Worm (Caenorhabditis elegans): ENCODE data around the gene mec-14.
A peak's percentile ranks its signal among the peaks of the same experiment; 100 is the strongest.

The mec-14 gene

DNA sequence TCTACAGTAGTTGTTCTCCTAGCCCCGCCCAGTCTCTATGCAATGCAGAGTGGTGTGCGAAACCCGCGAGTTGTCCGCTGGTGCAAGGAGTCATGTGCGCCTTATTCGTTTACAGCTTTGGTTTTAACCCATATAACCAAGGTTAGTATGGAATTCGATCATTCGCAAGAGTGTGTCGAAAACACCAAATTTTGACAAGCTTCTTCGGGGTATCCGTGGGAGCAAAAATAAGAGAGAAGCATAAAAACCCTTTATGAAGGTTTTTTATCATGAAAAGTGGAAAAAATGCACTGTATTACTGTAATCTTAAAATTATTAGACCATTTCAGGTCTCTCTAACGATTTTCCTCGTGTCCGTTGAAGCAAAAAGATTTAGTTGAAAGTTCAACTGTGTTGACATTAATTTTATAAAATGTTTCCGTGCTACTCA, 50.6 kb downstream of the mec-14 start (continued):
- TF ChIP-seq lin-29 (GFP tag; IDR thresholded peaks at IDR 0.05) (no peak), Y105C5A.15 (GFP tag; IDR thresholded peaks at IDR 0.05) (0 out of 2 replicates have a peak, but pooled peaks have one; percentile 58), daf-19 (GFP tag; conservative IDR thresholded peaks at IDR 0.05) (0 out of 2 replicates have a peak, but pooled peaks have one; percentile 56), dmd-6 (GFP tag; IDR thresholded peaks at IDR 0.05) (no peak), set-16 (GFP tag; IDR thresholded peaks at IDR 0.05) (no peak), zip-2 (tag; optimal IDR thresholded peaks at IDR 0.05) (no peak), zfp-3 (GFP tag; conservative IDR thresholded peaks at IDR 0.05) (no peak), Y75B8A.6 (GFP tag; IDR thresholded peaks at IDR 0.05) (no peak), T26A8.4 (GFP tag; IDR thresholded peaks at IDR 0.05) (peak; percentile 91), fkh-10 (GFP tag; optimal IDR thresholded peaks at IDR 0.05) (no peak), dmd-8 (GFP tag; IDR thresholded peaks at IDR 0.05) (no peak), lin-15B (tag; optimal IDR thresholded peaks at IDR 0.05) (no peak), lin-13 (GFP tag; optimal IDR thresholded peaks at IDR 0.05) (peak; percentile 39), mes-2 (tag; optimal IDR thresholded peaks at IDR 0.05; ENCODE audit: poor library complexity, severe bottlenecking) (peak; percentile 63), jun-1 (tag; optimal IDR thresholded peaks at IDR 0.05) (no peak), hif-1 (tag; optimal IDR thresholded peaks at IDR 0.05) (no peak), skn-1 (tag; optimal IDR thresholded peaks at IDR 0.05) (no peak), ztf-11 (tag; optimal IDR thresholded peaks at IDR 0.05) (no peak), nhr-48 (tag; optimal IDR thresholded peaks at IDR 0.05) (peak; percentile 35), ceh-44 (GFP tag; IDR thresholded peaks at IDR 0.05) (peak; percentile 61; the same call in 1 of the 2 replicates), ctbp-1 (GFP tag; IDR thresholded peaks at IDR 0.05) (no peak), ceh-82 (tag; optimal IDR thresholded peaks at IDR 0.05) (no peak), nhr-25 (tag; optimal IDR thresholded peaks at IDR 0.05; ENCODE audit: borderline replicate concordance, insufficient read depth) (no peak), hlh-11 (tag; optimal IDR thresholded peaks at IDR 0.05) (peak; percentile 40), T20F7.1 (GFP tag; optimal IDR thresholded peaks at IDR 0.05) (no peak), lsy-2 (tag; optimal IDR thresholded peaks at IDR 0.05) (peak in 1 of 2 experiments; percentile 56), attf-4 (tag; optimal IDR thresholded peaks at IDR 0.05) (no peak), madf-9 (GFP tag; conservative IDR thresholded peaks at IDR 0.05) (no peak), ztf-7 (tag; optimal IDR thresholded peaks at IDR 0.05) (no peak), nhr-77 (tag; optimal IDR thresholded peaks at IDR 0.05) (no peak), nhr-41 (GFP tag; IDR thresholded peaks at IDR 0.05) (0 out of 2 replicates have a peak, but pooled peaks have one; percentile 26), nhr-42 (GFP tag; IDR thresholded peaks at IDR 0.05) (no peak), D1046.2 (GFP tag; IDR thresholded peaks at IDR 0.05) (no peak), zip-11 (GFP tag; IDR thresholded peaks at IDR 0.05) (no peak), ces-1 (GFP tag; optimal IDR thresholded peaks at IDR 0.05) (no peak), ZK337.2 (GFP tag; IDR thresholded peaks at IDR 0.05) (no peak), gei-8 (GFP tag; optimal IDR thresholded peaks at IDR 0.05) (no peak), aly-2 (tag; optimal IDR thresholded peaks at IDR 0.05) (no peak), nhr-10 (tag; optimal IDR thresholded peaks at IDR 0.05) (no peak), egl-43 (GFP tag; IDR thresholded peaks at IDR 0.05) (no peak), madf-5 (GFP tag; IDR thresholded peaks at IDR 0.05) (no peak), aha-1 (tag) (no peak), dve-1 (tag; optimal IDR thresholded peaks at IDR 0.05; ENCODE audit: insufficient read depth) (peak; percentile 51), unc-130 (GFP tag; optimal IDR thresholded peaks at IDR 0.05) (no peak), sdz-12 (GFP tag; optimal IDR thresholded peaks at IDR 0.05) (no peak), F37D6.2 (tag; optimal IDR thresholded peaks at IDR 0.05) (no peak), daf-16 (GFP tag; optimal IDR thresholded peaks at IDR 0.05) (peak in 1 of 2 experiments; percentile 9), daf-16 (tag; optimal IDR thresholded peaks at IDR 0.05) (peak; percentile 59), Y48G9A.11 (GFP tag; IDR thresholded peaks at IDR 0.05) (peak; percentile 68; the same call in 1 of the 2 replicates), F49E8.2 (tag; optimal IDR thresholded peaks at IDR 0.05; ENCODE audit: borderline replicate concordance) (peak; percentile 68), nhr-11 (tag; optimal IDR thresholded peaks at IDR 0.05) (no peak), hmg-1.1 (GFP tag; IDR thresholded peaks at IDR 0.05) (no peak)

Measured in whole organism, L4 larva.